Worm (Caenorhabditis elegans): ENCODE data around the gene acbp-3.

- TF ChIP-seq lim-6 (tag; optimal IDR thresholded peaks at IDR 0.05) (no peak), ama-1 (optimal IDR thresholded peaks at IDR 0.05) (no peak), ceh-19 (GFP tag; optimal IDR thresholded peaks at IDR 0.05) (no peak), ceh-30 (tag; optimal IDR thresholded peaks at IDR 0.05) (no peak), nhr-11 (tag; optimal IDR thresholded peaks at IDR 0.05) (no peak), unc-42 (tag; optimal IDR thresholded peaks at IDR 0.05) (no peak), pqm-1 (tag; optimal IDR thresholded peaks at IDR 0.05) (no peak), pha-4 (tag; optimal IDR thresholded peaks at IDR 0.05) (no peak), dmd-4 (tag; optimal IDR thresholded peaks at IDR 0.05; ENCODE audit: borderline replicate concordance) (no peak)
Measured at ce11 chrX:10932087-10932486, 29.0 kb downstream of the acbp-3 start.

All from whole organism, late embryonic.